Worm (Caenorhabditis elegans) whole organism, young adult: ENCODE data around the gene T20G5.13.

ENCODE experiments used
- B0336.3 ChIP-seq: fragments of 200-800 bp; sonication (Bioruptor generic); IDR thresholded peaks from 2 replicates; pipeline ENCODE4 v1.3.6; 2022; ENCODE audit warnings: missing genetic modification characterization, missing compliant biosample characterization
- C17E4.6 ChIP-seq: fragments of 200-800 bp; sonication (Bioruptor generic); IDR thresholded peaks from 2 replicates; pipeline ENCODE4 v1.3.6; 2022; ENCODE audit warnings: missing genetic modification reagents, missing genetic modification characterization, missing compliant biosample characterization
- D2030.7 ChIP-seq: fragments of 200-800 bp; sonication (Bioruptor generic); IDR thresholded peaks from 2 replicates; pipeline ENCODE4 v1.3.6; 2022; ENCODE audit warnings: missing genetic modification reagents, missing genetic modification characterization, missing compliant biosample characterization
- F33H1.4 ChIP-seq: fragments of 200-800 bp; sonication (Bioruptor generic); IDR thresholded peaks from 2 replicates; pipeline ENCODE4 v1.3.6; 2022; ENCODE audit warnings: missing genetic modification reagents, missing genetic modification characterization, missing compliant biosample characterization
- F37B4.10 ChIP-seq: fragments of 200-800 bp; sonication (Bioruptor generic); IDR thresholded peaks from 2 replicates; pipeline ENCODE4 v1.3.6; 2022; ENCODE audit warnings: missing genetic modification characterization, missing compliant biosample characterization
- F52B5.7 ChIP-seq: sonication (generic microtip); optimal IDR thresholded peaks from 2 replicates; lab custom pipeline; 2016; ENCODE audit warnings: mild to moderate bottlenecking, missing genetic modification characterization, missing compliant biosample characterization
- attf-5 ChIP-seq: fragments of 200-800 bp; sonication (Bioruptor generic); optimal IDR thresholded peaks from 2 replicates; lab custom pipeline; 2018; ENCODE audit warnings: mild to moderate bottlenecking, missing genetic modification characterization, missing compliant biosample characterization
- cebp-1 ChIP-seq, 2 experiments: fragments of 200-800 bp in 1 of 2; sonication (Bioruptor generic) in 1 of 2; sonication (generic microtip) in 1 of 2; IDR thresholded peaks in 1 of 2; optimal IDR thresholded peaks in 1 of 2; 2 replicates each; pipeline versions ENCODE4 v1.3.6 to Lab custom; 2017 to 2022; ENCODE audit warnings: missing compliant biosample characterization in 2 of 2, missing genetic modification characterization in 2 of 2, mild to moderate bottlenecking in 1 of 2, missing genetic modification reagents in 1 of 2, moderate library complexity in 1 of 2
- ceh-100 ChIP-seq: fragments of 200-800 bp; sonication (Bioruptor generic); IDR thresholded peaks from 2 replicates; pipeline ENCODE4 v1.3.6; 2022; ENCODE audit warnings: missing genetic modification reagents, missing genetic modification characterization, missing compliant biosample characterization
- die-1 ChIP-seq: sonication (generic microtip); optimal IDR thresholded peaks from 2 replicates; lab custom pipeline; 2016; ENCODE audit warnings: missing genotype, mild to moderate bottlenecking, missing genetic modification characterization, missing compliant biosample characterization
- dpl-1 ChIP-seq: fragments of 150-350 bp; optimal IDR thresholded peaks from 2 replicates; lab custom pipeline; 2014; ENCODE audit warnings: missing biosample characterization, missing genetic modification reagents, missing genetic modification characterization
- efl-1 ChIP-seq: fragments of 150-350 bp; optimal IDR thresholded peaks from 2 replicates; lab custom pipeline; 2014; ENCODE audit warnings: missing biosample characterization, missing genetic modification reagents, missing genetic modification characterization
- egl-18 ChIP-seq: fragments of 200-800 bp; sonication (Bioruptor generic); IDR thresholded peaks from 2 replicates; pipeline ENCODE4 v1.3.6; 2022; ENCODE audit warnings: missing genetic modification reagents, missing genetic modification characterization, missing compliant biosample characterization
- egl-44 ChIP-seq: fragments of 200-800 bp; sonication (Bioruptor generic); IDR thresholded peaks from 2 replicates; pipeline ENCODE4 v1.3.6; 2022; ENCODE audit warnings: missing genetic modification reagents, missing genetic modification characterization, missing compliant biosample characterization
- hlh-26 ChIP-seq: fragments of 200-800 bp; sonication (Bioruptor generic); conservative IDR thresholded peaks from 2 replicates; pipeline ENCODE4 v1.3.6; 2022; ENCODE audit warnings: missing genetic modification reagents, missing genetic modification characterization, missing compliant biosample characterization
- hmg-1.2 ChIP-seq: fragments of 200-800 bp; sonication (Bioruptor generic); IDR thresholded peaks from 2 replicates; pipeline ENCODE4 v1.3.6; 2022; ENCODE audit warnings: missing genetic modification reagents, missing genetic modification characterization, missing compliant biosample characterization
- hmg-20 ChIP-seq: fragments of 200-800 bp; sonication (Bioruptor generic); IDR thresholded peaks from 2 replicates; pipeline ENCODE4 v1.3.6; 2022; ENCODE audit warnings: missing genetic modification reagents, missing genetic modification characterization, missing compliant biosample characterization
- lag-1 ChIP-seq: fragments of 200-800 bp; sonication (Bioruptor generic); IDR thresholded peaks from 2 replicates; pipeline ENCODE4 v1.3.6; 2022; ENCODE audit warnings: missing genetic modification reagents, missing genetic modification characterization, missing compliant biosample characterization
- lin-35 ChIP-seq, 3 experiments: fragments of 150-350 bp in 2 of 3; sonication (generic microtip) in 1 of 3; optimal IDR thresholded peaks; 2 replicates each; lab custom pipeline; 2014 to 2018; ENCODE audit warnings: missing biosample characterization in 3 of 3, missing genetic modification characterization in 3 of 3, missing genetic modification reagents in 3 of 3
- lin-40 ChIP-seq: sonication (generic microtip); optimal IDR thresholded peaks from 2 replicates; lab custom pipeline; 2016; ENCODE audit warnings: missing genetic modification characterization, mild to moderate bottlenecking, missing compliant biosample characterization, missing genotype, missing genetic modification reagents
- lin-54 ChIP-seq: fragments of 200-800 bp; sonication (Bioruptor generic); optimal IDR thresholded peaks from 2 replicates; lab custom pipeline; 2018; ENCODE audit warnings: mild to moderate bottlenecking, missing genetic modification characterization, missing compliant biosample characterization
- lsl-1 ChIP-seq: fragments of 200-800 bp; sonication (Bioruptor generic); optimal IDR thresholded peaks from 2 replicates; lab custom pipeline; 2018; ENCODE audit warnings: mild to moderate bottlenecking, missing genetic modification characterization, moderate library complexity, missing compliant biosample characterization
- nfya-1 ChIP-seq: sonication (generic microtip); optimal IDR thresholded peaks from 2 replicates; lab custom pipeline; 2017; ENCODE audit warnings: antibody characterized with exemption, missing compliant biosample characterization, missing genetic modification characterization, borderline replicate concordance; ENCODE audit not compliant: insufficient read depth
- nfya-2 ChIP-seq: fragments of 200-800 bp; sonication (Bioruptor generic); IDR thresholded peaks from 2 replicates; pipeline ENCODE4 v1.3.6; 2022; ENCODE audit warnings: missing genetic modification reagents, missing genetic modification characterization, missing compliant biosample characterization
- nfyb-1 ChIP-seq: fragments of 200-800 bp; sonication (Bioruptor generic); IDR thresholded peaks from 2 replicates; pipeline ENCODE4 v1.3.6; 2022; ENCODE audit warnings: missing genetic modification reagents, missing genetic modification characterization, missing compliant biosample characterization
- nhr-90 ChIP-seq: sonication (generic microtip); optimal IDR thresholded peaks from 2 replicates; lab custom pipeline; 2016; ENCODE audit warnings: missing genotype, mild to moderate bottlenecking, missing genetic modification characterization, missing compliant biosample characterization
- rpc-1 ChIP-seq, 2 experiments: fragments of 150-350 bp in 1 of 2; sonication (generic microtip) in 1 of 2; optimal IDR thresholded peaks; 2 replicates each; lab custom pipeline; 2014 to 2018; ENCODE audit warnings: missing biosample characterization in 1 of 2, missing genetic modification characterization in 1 of 2, missing genetic modification reagents in 1 of 2, missing genotype in 1 of 2
- sea-2 ChIP-seq: fragments of 200-800 bp; sonication (Bioruptor generic); IDR thresholded peaks from 2 replicates; pipeline ENCODE4 v1.3.6; 2022; ENCODE audit warnings: missing genetic modification characterization, missing compliant biosample characterization
- snpc-1.1 ChIP-seq: sonication (generic microtip); optimal IDR thresholded peaks from 2 replicates; lab custom pipeline; 2017; ENCODE audit warnings: missing genetic modification characterization, mild to moderate bottlenecking, missing compliant biosample characterization, antibody characterized with exemption, moderate library complexity, missing genotype, missing genetic modification reagents; ENCODE audit not compliant: insufficient read depth
- snpc-3.4 ChIP-seq: sonication (generic microtip); optimal IDR thresholded peaks from 2 replicates; lab custom pipeline; 2017; ENCODE audit warnings: missing genetic modification characterization, mild to moderate bottlenecking, missing compliant biosample characterization, antibody characterized with exemption, moderate library complexity, missing genotype, missing genetic modification reagents
- snpc-4 ChIP-seq, 5 experiments: fragments of 150-350 bp in 1 of 5; sonication (generic microtip) in 4 of 5; optimal IDR thresholded peaks; 2 replicates each; lab custom pipeline; 2014 to 2018; ENCODE audit warnings: missing genetic modification characterization in 5 of 5, missing biosample characterization in 3 of 5, antibody characterized with exemption in 2 of 5, mild to moderate bottlenecking in 2 of 5, missing compliant biosample characterization in 2 of 5, missing genotype in 2 of 5, moderate library complexity in 2 of 5, missing genetic modification reagents in 1 of 5
- tbp1 ChIP-seq: fragments of 200-800 bp; sonication (Bioruptor generic); optimal IDR thresholded peaks from 2 replicates; lab custom pipeline; 2018; ENCODE audit warnings: mild to moderate bottlenecking, missing genetic modification characterization, missing compliant biosample characterization
- unc-130 ChIP-seq: sonication (generic microtip); optimal IDR thresholded peaks from 2 replicates; lab custom pipeline; 2016; ENCODE audit warnings: missing genetic modification reagents, missing genetic modification characterization, missing compliant biosample characterization
- unc-62 ChIP-seq: fragments of 150-350 bp; optimal IDR thresholded peaks from 2 replicates; lab custom pipeline; 2014; ENCODE audit warnings: missing biosample characterization, missing genetic modification reagents, missing genetic modification characterization
- ztf-28 ChIP-seq: fragments of 200-800 bp; sonication (Bioruptor generic); IDR thresholded peaks from 2 replicates; pipeline ENCODE4 v1.3.6; 2022; ENCODE audit warnings: missing genetic modification reagents, missing genetic modification characterization, missing compliant biosample characterization
- ztf-3 ChIP-seq: fragments of 200-800 bp; sonication (Bioruptor generic); optimal IDR thresholded peaks from 2 replicates; lab custom pipeline; 2018; ENCODE audit warnings: mild to moderate bottlenecking, missing genetic modification characterization, missing compliant biosample characterization

T20G5.13 gene

ce11 chrIII:10214540-10214979 lies 13.4 kb upstream of the T20G5.13 start (continued):
- TF ChIP-seq unc-130 (GFP tag; lab: Kevin White, UChicago) = peak; percentile 21
- TF ChIP-seq egl-18 = 0 out of 2 replicates have a peak, but pooled peaks have one; percentile 18
- TF ChIP-seq D2030.7 (GFP tag; lab: Robert Waterston, UW) = 0 out of 2 replicates have a peak, but pooled peaks have one; percentile 29
- peak; percentile 69 for TF ChIP-seq lin-40 (tag; lab: Kevin White, UChicago)
- TF ChIP-seq attf-5 (GFP tag; lab: Kevin White, UChicago) = peak; percentile 44
- no peak for TF ChIP-seq nfya-1 (tag; lab: Kevin White, UChicago)
- TF ChIP-seq ztf-3 (GFP tag; lab: Kevin White, UChicago) = peak; percentile 80
- peak; percentile 73 for TF ChIP-seq lin-54
- peak; percentile 69 for TF ChIP-seq snpc-3.4 (tag; lab: Kevin White, UChicago)
- peak; percentile 96 for TF ChIP-seq B0336.3 (GFP tag; lab: Robert Waterston, UW)
- TF ChIP-seq hlh-26 (GFP tag; lab: Robert Waterston, UW) = no peak
- peak; percentile 0 for TF ChIP-seq efl-1 (GFP tag; lab: Kevin White, UChicago)
- TF ChIP-seq F33H1.4 (GFP tag; lab: Robert Waterston, UW) = peak; percentile 47
- peak; percentile 68 for TF ChIP-seq nhr-90 (tag; lab: Kevin White, UChicago)
- 0 out of 2 replicates have a peak, but pooled peaks have one; percentile 20 for TF ChIP-seq ceh-100 (GFP tag; lab: Robert Waterston, UW)
- TF ChIP-seq hmg-20 (GFP tag; lab: Robert Waterston, UW) = 0 out of 2 replicates have a peak, but pooled peaks have one; percentile 3
- TF ChIP-seq tbp1 (GFP tag; lab: Kevin White, UChicago) = peak; percentile 63
- TF ChIP-seq sea-2 = no peak
- TF ChIP-seq C17E4.6 (GFP tag; lab: Robert Waterston, UW) = peak; percentile 28; the same call in 1 of the 2 replicates
- TF ChIP-seq lag-1 (GFP tag; lab: Robert Waterston, UW) = no peak
- TF ChIP-seq die-1 (tag; lab: Kevin White, UChicago) = peak; percentile 2
- peak; percentile 45 for TF ChIP-seq snpc-1.1
- TF ChIP-seq unc-62 (GFP tag; lab: Kevin White, UChicago) = no peak
- no peak for TF ChIP-seq dpl-1 (GFP tag; lab: Kevin White, UChicago)
- 0 out of 2 replicates have a peak, but pooled peaks have one; percentile 26 for TF ChIP-seq nfya-2 (GFP tag; lab: Robert Waterston, UW)
- TF ChIP-seq nfyb-1 (GFP tag; lab: Robert Waterston, UW) = peak; percentile 89
- no peak for TF ChIP-seq egl-44 (GFP tag; lab: Robert Waterston, UW)
- no peak for TF ChIP-seq ztf-28 (GFP tag; lab: Robert Waterston, UW)
- TF ChIP-seq lin-35 (GFP tag; optimal IDR thresholded peaks at IDR 0.05; lab: Kevin White, UChicago) = peak in 1 of 3 experiments; percentile 71
- TF ChIP-seq rpc-1 (optimal IDR thresholded peaks at IDR 0.05; lab: Kevin White, UChicago) = no peak
- no peak for TF ChIP-seq rpc-1 (tag; optimal IDR thresholded peaks at IDR 0.05; lab: Kevin White, UChicago)
- TF ChIP-seq snpc-4 (GFP tag; optimal IDR thresholded peaks at IDR 0.05; lab: Kevin White, UChicago) = no peak
- TF ChIP-seq snpc-4 (tag; optimal IDR thresholded peaks at IDR 0.05; lab: Kevin White, UChicago) = peak in 3 of 4 experiments; percentile 1 to 54 (median 52)
- TF ChIP-seq F37B4.10 = 0 out of 2 replicates have a peak, but pooled peaks have one; percentile 91
- peak; percentile 81 for TF ChIP-seq F52B5.7 (tag; lab: Kevin White, UChicago)

- TF ChIP-seq B0336.3 (GFP tag; lab: Robert Waterston, UW) (no peak), hmg-1.2 (GFP tag; lab: Robert Waterston, UW) (no peak), lsl-1 (GFP tag; lab: Kevin White, UChicago) (peak; percentile 46), cebp-1 (GFP tag; IDR thresholded peaks at IDR 0.05; lab: Robert Waterston, UW) (no peak), cebp-1 (tag; optimal IDR thresholded peaks at IDR 0.05; lab: Kevin White, UChicago) (peak; percentile 16)
Measured at ce11 chrIII:10211889-10212494, 10.9 kb upstream of the T20G5.13 start, which contains the start of the genes blos-1 and best-18. blos-1 (minus strand) TSS chrIII:10211946. best-18 (plus strand) TSS chrIII:10212396.
